Fruit fly (Drosophila melanogaster) S2 (cell line): ENCODE data around the gene vex.

Experiments used
- CG8478 ChIP-seq: fragments of >200 bp; optimal IDR thresholded peaks from 2 replicates; lab custom pipeline; 2018
- CTCF ChIP-seq, 2 experiments: fragments of >200 bp; optimal IDR thresholded peaks; 2 replicates each; lab custom pipeline; 2018

DNA sequence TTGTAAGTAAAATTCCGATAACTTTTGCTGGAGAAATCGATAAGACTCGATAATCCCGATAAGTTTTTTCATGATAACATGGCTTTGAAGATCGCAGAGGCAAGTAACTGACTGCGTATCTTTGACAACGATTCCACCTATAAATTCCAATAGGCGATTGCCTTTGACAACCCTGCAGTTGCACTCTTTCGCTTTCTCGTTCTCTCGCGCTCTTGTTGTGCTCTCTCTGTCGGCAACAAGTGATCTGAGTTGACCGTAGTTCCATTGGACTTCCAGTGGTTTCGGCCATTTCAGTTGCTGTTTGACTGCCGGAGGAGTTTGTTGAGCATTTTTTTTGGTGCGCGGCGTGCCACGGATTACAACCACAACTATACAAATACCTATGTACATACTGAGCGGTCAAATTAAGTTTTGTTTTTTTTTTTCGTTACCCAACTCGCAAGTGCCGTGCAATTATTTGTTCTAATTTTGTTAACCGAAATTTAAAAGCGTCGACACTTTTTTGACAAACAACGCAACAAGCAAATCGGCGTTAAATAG lies 109.1 kb downstream of the vex start, which contains the start of gene Myo10A:
- TF ChIP-seq CG8478 (lab: Kevin White, UChicago) (no peak), CTCF (optimal IDR thresholded peaks at IDR 0.05; lab: Kevin White, UChicago) (no peak)
